Fruit fly (Drosophila melanogaster) whole organism, prepupa: Measurements from ENCODE around the gene CG11619.
A peak's percentile ranks its signal among the peaks of the same experiment; 100 is the strongest.

Experiments used
- Blimp-1 ChIP-seq: fragments of 200-800 bp; sonication (Bioruptor generic); optimal IDR thresholded peaks from 3 replicates; lab custom pipeline; 2017; ENCODE audit warnings: missing biosample characterization, missing genetic modification characterization, mild to moderate bottlenecking, moderate library complexity, missing genetic modification reagents
- CG10669 ChIP-seq: fragments of 200-800 bp; sonication (Bioruptor generic); optimal IDR thresholded peaks from 3 replicates; lab custom pipeline; 2018; ENCODE audit warnings: missing biosample characterization, mild to moderate bottlenecking, missing genetic modification characterization, moderate library complexity
- CG11294 ChIP-seq: fragments of 200-800 bp; sonication (Bioruptor generic); IDR thresholded peaks from 2 replicates; pipeline ENCODE4 v1.3.6; 2022; ENCODE audit warnings: missing biosample characterization, missing genetic modification characterization
- CG11762 ChIP-seq: fragments of 200-800 bp; sonication (Bioruptor generic); optimal IDR thresholded peaks from 3 replicates; lab custom pipeline; 2016; ENCODE audit warnings: missing biosample characterization, missing genetic modification characterization; ENCODE audit not compliant: insufficient read depth
- CG11902 ChIP-seq: fragments of 200-800 bp; sonication (Bioruptor generic); optimal IDR thresholded peaks from 3 replicates; lab custom pipeline; 2016; ENCODE audit warnings: missing biosample characterization, missing genetic modification characterization
- CG1621 ChIP-seq: fragments of 200-800 bp; sonication (Bioruptor generic); optimal IDR thresholded peaks from 3 replicates; lab custom pipeline; 2018; ENCODE audit warnings: missing biosample characterization, mild to moderate bottlenecking, missing genetic modification characterization
- CG31627 ChIP-seq: fragments of 200-800 bp; sonication (Bioruptor generic); optimal IDR thresholded peaks from 3 replicates; lab custom pipeline; 2016; ENCODE audit warnings: missing biosample characterization, missing genetic modification characterization
- CG32006 ChIP-seq: fragments of 200-800 bp; sonication (Bioruptor generic); optimal IDR thresholded peaks from 3 replicates; lab custom pipeline; 2017; ENCODE audit warnings: missing biosample characterization, mild to moderate bottlenecking, missing genetic modification characterization
- CG3919 ChIP-seq: fragments of 200-800 bp; sonication (Bioruptor generic); optimal IDR thresholded peaks from 3 replicates; lab custom pipeline; 2016; ENCODE audit warnings: missing biosample characterization, missing genetic modification characterization
- CG6163 ChIP-seq: fragments of 200-800 bp; sonication (Bioruptor generic); IDR thresholded peaks from 3 replicates; pipeline ENCODE4 v1.3.6; 2022; ENCODE audit warnings: missing biosample characterization, missing genetic modification characterization
- CG6792 ChIP-seq: fragments of 200-800 bp; sonication (Bioruptor generic); optimal IDR thresholded peaks from 3 replicates; lab custom pipeline; 2016; ENCODE audit warnings: missing biosample characterization, missing genetic modification characterization
- CG6808 ChIP-seq: fragments of 200-800 bp; sonication (Bioruptor generic); optimal IDR thresholded peaks from 3 replicates; lab custom pipeline; 2017; ENCODE audit warnings: missing biosample characterization, missing genetic modification characterization, mild to moderate bottlenecking, moderate library complexity, missing genetic modification reagents
- CG6854 ChIP-seq: fragments of 200-800 bp; sonication (Bioruptor generic); optimal IDR thresholded peaks from 2 replicates; lab custom pipeline; 2017; ENCODE audit warnings: missing biosample characterization, mild to moderate bottlenecking, missing genetic modification characterization
- CG8119 ChIP-seq: fragments of 200-800 bp; sonication (Bioruptor generic); IDR thresholded peaks from 3 replicates; pipeline ENCODE4 v1.3.6; 2022; ENCODE audit warnings: missing biosample characterization, missing genetic modification characterization
- CG8632 ChIP-seq: fragments of 200-800 bp; sonication (Bioruptor generic); optimal IDR thresholded peaks from 3 replicates; lab custom pipeline; 2016; ENCODE audit warnings: missing biosample characterization, missing genetic modification characterization
- CG9139 ChIP-seq: fragments of 200-800 bp; sonication (Bioruptor generic); optimal IDR thresholded peaks from 3 replicates; lab custom pipeline; 2017; ENCODE audit warnings: missing biosample characterization, mild to moderate bottlenecking, missing genetic modification characterization
- Eip75B ChIP-seq: fragments of 200-800 bp; sonication (Bioruptor generic); optimal IDR thresholded peaks from 3 replicates; lab custom pipeline; 2016; ENCODE audit warnings: missing biosample characterization, missing genetic modification characterization
- Eip93F ChIP-seq: fragments of 200-800 bp; sonication (Bioruptor generic); optimal IDR thresholded peaks from 2 replicates; lab custom pipeline; 2016; ENCODE audit warnings: missing biosample characterization, mild to moderate bottlenecking, missing genetic modification characterization
- Ets96B ChIP-seq: fragments of 200-800 bp; optimal IDR thresholded peaks from 2 replicates; lab custom pipeline; 2019; ENCODE audit warnings: missing biosample characterization, mild to moderate bottlenecking, missing genetic modification characterization, moderate library complexity
- Hr38 ChIP-seq: sonication (Bioruptor generic); optimal IDR thresholded peaks from 2 replicates; lab custom pipeline; 2016; ENCODE audit warnings: missing biosample characterization, missing genetic modification characterization
- Hr4 ChIP-seq: fragments of 200-800 bp; sonication (Bioruptor generic); optimal IDR thresholded peaks from 3 replicates; lab custom pipeline; 2016; ENCODE audit warnings: missing biosample characterization, missing genetic modification characterization
- Met ChIP-seq: fragments of 200-800 bp; sonication (Bioruptor generic); optimal IDR thresholded peaks from 3 replicates; lab custom pipeline; 2016; ENCODE audit warnings: missing biosample characterization, missing genetic modification characterization
- OdsH ChIP-seq: fragments of 200-800 bp; sonication (Bioruptor generic); optimal IDR thresholded peaks from 3 replicates; lab custom pipeline; 2016; ENCODE audit warnings: missing biosample characterization, missing genetic modification characterization
- Smox ChIP-seq: fragments of 200-800 bp; sonication (Bioruptor generic); optimal IDR thresholded peaks from 3 replicates; lab custom pipeline; 2016; ENCODE audit warnings: missing biosample characterization, missing genetic modification characterization
- Sox102F ChIP-seq: fragments of 200-800 bp; sonication (Bioruptor generic); optimal IDR thresholded peaks from 2 replicates; lab custom pipeline; 2016; ENCODE audit warnings: missing biosample characterization, mild to moderate bottlenecking, missing genetic modification characterization
- Sox14 ChIP-seq: fragments of 200-800 bp; sonication (Bioruptor generic); optimal IDR thresholded peaks from 3 replicates; lab custom pipeline; 2016; ENCODE audit warnings: missing biosample characterization, missing genetic modification characterization
- Sox15 ChIP-seq: fragments of 200-800 bp; sonication (Bioruptor generic); optimal IDR thresholded peaks from 3 replicates; lab custom pipeline; 2016; ENCODE audit warnings: missing biosample characterization, missing genetic modification characterization
- achi ChIP-seq: fragments of 200-800 bp; sonication (Bioruptor generic); optimal IDR thresholded peaks from 3 replicates; lab custom pipeline; 2016; ENCODE audit warnings: missing biosample characterization, missing genetic modification characterization
- acj6 ChIP-seq: fragments of 200-800 bp; sonication (Bioruptor generic); optimal IDR thresholded peaks from 3 replicates; lab custom pipeline; 2016; ENCODE audit warnings: missing biosample characterization, missing genetic modification characterization
- cyc ChIP-seq: fragments of 200-800 bp; sonication (Bioruptor generic); optimal IDR thresholded peaks from 3 replicates; lab custom pipeline; 2016; ENCODE audit warnings: missing biosample characterization, missing genetic modification characterization
- dsx ChIP-seq: fragments of 200-800 bp; optimal IDR thresholded peaks from 3 replicates; lab custom pipeline; 2019; ENCODE audit warnings: missing biosample characterization, mild to moderate bottlenecking, missing genetic modification characterization, moderate library complexity; ENCODE audit not compliant: poor library complexity, severe bottlenecking
- eg ChIP-seq: fragments of 200-800 bp; sonication (Bioruptor generic); IDR thresholded peaks from 3 replicates; pipeline ENCODE4 v1.3.6; 2022; ENCODE audit warnings: missing biosample characterization, missing genetic modification characterization
- fd59A ChIP-seq: fragments of 200-800 bp; sonication (Bioruptor generic); optimal IDR thresholded peaks from 2 replicates; lab custom pipeline; 2017; ENCODE audit warnings: missing biosample characterization, mild to moderate bottlenecking, missing genetic modification characterization, missing genetic modification reagents
- fkh ChIP-seq: fragments of 200-800 bp; sonication (Bioruptor generic); optimal IDR thresholded peaks from 3 replicates; lab custom pipeline; 2017; ENCODE audit warnings: missing biosample characterization, mild to moderate bottlenecking, missing genetic modification characterization, moderate library complexity
- net ChIP-seq: fragments of 200-800 bp; sonication (Bioruptor generic); optimal IDR thresholded peaks from 3 replicates; lab custom pipeline; 2016; ENCODE audit warnings: missing biosample characterization, missing genetic modification characterization
- pdm3 ChIP-seq: fragments of 200-800 bp; sonication (Bioruptor generic); optimal IDR thresholded peaks from 3 replicates; lab custom pipeline; 2016; ENCODE audit warnings: missing biosample characterization, missing genetic modification characterization
- salr ChIP-seq, 2 experiments: fragments of 200-800 bp; sonication (Bioruptor generic); optimal IDR thresholded peaks; 3 replicates each; lab custom pipeline; 2016 to 2018; ENCODE audit warnings: missing biosample characterization in 2 of 2, missing genetic modification characterization in 2 of 2, mild to moderate bottlenecking in 1 of 2
- ss ChIP-seq, 2 experiments: fragments of 200-800 bp; sonication (Bioruptor generic); optimal IDR thresholded peaks; 2 replicates in 1 of 2; 3 replicates in 1 of 2; lab custom pipeline; 2017 to 2018; ENCODE audit warnings: mild to moderate bottlenecking in 2 of 2, missing biosample characterization in 2 of 2, missing genetic modification characterization in 2 of 2, moderate library complexity in 1 of 2
- svp ChIP-seq: fragments of 200-800 bp; sonication (Bioruptor generic); peaks from one replicate; lab custom pipeline; 2016; ENCODE audit warnings: missing biosample characterization, missing genetic modification characterization
- topi ChIP-seq: fragments of 200-800 bp; sonication (Bioruptor generic); optimal IDR thresholded peaks from 3 replicates; lab custom pipeline; 2016; ENCODE audit warnings: missing biosample characterization, missing genetic modification characterization

CG11619 gene

DNA sequence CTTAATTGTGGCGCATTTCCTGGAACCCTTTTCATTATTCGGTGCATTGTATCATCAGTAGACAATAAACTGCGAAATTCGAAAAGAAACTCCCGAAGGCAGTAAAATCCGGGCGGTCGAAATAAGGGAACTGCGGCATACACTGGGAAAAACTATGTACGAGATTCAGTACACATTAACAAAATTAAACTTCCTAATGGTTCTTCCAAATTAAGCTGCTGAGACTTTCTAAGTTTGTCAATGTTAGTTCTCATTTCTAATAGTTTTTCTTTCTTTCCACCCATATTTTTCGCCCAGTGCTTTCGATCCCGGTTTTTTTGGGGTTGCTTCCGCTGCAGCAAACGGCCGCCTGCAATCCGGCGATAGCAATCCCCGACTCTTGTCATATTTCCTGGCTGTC lies 36.7 kb upstream of the CG11619 start (continued):
- peak; percentile 49 for TF ChIP-seq achi (GFP tag; lab: Kevin White, UChicago)
- TF ChIP-seq CG9139 (GFP tag; lab: Kevin White, UChicago): no peak
- TF ChIP-seq eg (GFP tag; lab: Robert Waterston, UW): peak; percentile 43; the same call in 1 of the 3 replicates
- no peak for TF ChIP-seq Hr38 (GFP tag; lab: Kevin White, UChicago)
- peak; percentile 66 for TF ChIP-seq Smox
- no peak for TF ChIP-seq salr (GFP tag; optimal IDR thresholded peaks at IDR 0.05; lab: Kevin White, UChicago)
- TF ChIP-seq Sox15 (GFP tag; lab: Kevin White, UChicago): peak; percentile 26
- TF ChIP-seq CG31627 (GFP tag; lab: Kevin White, UChicago): peak; percentile 76
- peak; percentile 85 for TF ChIP-seq svp (GFP tag; lab: Kevin White, UChicago)
- TF ChIP-seq Blimp-1 (GFP tag; lab: Kevin White, UChicago): peak; percentile 29
- no peak for TF ChIP-seq CG11294
- TF ChIP-seq Sox14 (GFP tag; lab: Kevin White, UChicago): peak; percentile 46
- peak; percentile 73 for TF ChIP-seq Met (GFP tag; lab: Kevin White, UChicago)
- peak; percentile 40 for TF ChIP-seq Hr4 (GFP tag; lab: Kevin White, UChicago)
- TF ChIP-seq net (GFP tag; lab: Kevin White, UChicago): peak; percentile 8
- TF ChIP-seq fd59A (GFP tag; lab: Kevin White, UChicago): no peak

DNA sequence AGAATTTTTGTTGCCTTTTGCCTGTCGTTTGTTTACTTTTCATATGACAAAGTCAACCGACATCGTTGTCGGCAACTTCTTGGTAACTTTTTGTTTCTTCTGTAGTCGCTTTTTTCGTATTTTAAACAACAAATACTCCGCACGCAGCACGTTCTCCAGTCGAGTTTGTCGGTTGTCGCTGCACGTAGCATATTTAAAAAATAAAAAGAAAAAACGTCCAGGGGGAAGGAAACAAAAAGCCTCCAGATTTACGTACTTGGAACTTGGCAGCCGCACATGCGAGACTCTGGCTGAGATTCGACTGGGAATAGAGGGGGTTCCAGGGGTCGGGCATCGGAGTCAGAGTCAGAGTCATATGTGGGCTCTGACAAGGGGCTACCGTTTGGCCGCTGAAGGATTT lies 33.6 kb upstream of the CG11619 start:
- TF ChIP-seq topi (GFP tag; lab: Kevin White, UChicago): no peak
- 0 out of 3 replicates have a peak, but pooled peaks have one; percentile 13 for TF ChIP-seq CG8119
- peak; percentile 63 for TF ChIP-seq CG6854 (GFP tag; lab: Kevin White, UChicago)
- peak; percentile 36 for TF ChIP-seq CG6808 (GFP tag; lab: Kevin White, UChicago)
- TF ChIP-seq Sox102F (GFP tag; lab: Kevin White, UChicago): peak; percentile 14
- TF ChIP-seq CG3919: no peak
- peak; percentile 63 to 77 for TF ChIP-seq ss (GFP tag; optimal IDR thresholded peaks at IDR 0.05; lab: Kevin White, UChicago)
- peak; percentile 46 for TF ChIP-seq CG9139 (GFP tag; lab: Kevin White, UChicago)
- peak; percentile 20; the same call in 2 of the 3 replicates for TF ChIP-seq CG6163
- peak; percentile 38 for TF ChIP-seq dsx
- no peak for TF ChIP-seq Eip75B (GFP tag; lab: Kevin White, UChicago)

dm6 chr3L:19020467-19020866 lies 32.3 kb upstream of the CG11619 start:
- TF ChIP-seq CG6854 (GFP tag; lab: Kevin White, UChicago) (no peak), fkh (GFP tag; lab: Kevin White, UChicago) (peak; percentile 66), OdsH (GFP tag; lab: Kevin White, UChicago) (no peak), CG6163 (0 out of 3 replicates have a peak, but pooled peaks have one; percentile 32)

DNA sequence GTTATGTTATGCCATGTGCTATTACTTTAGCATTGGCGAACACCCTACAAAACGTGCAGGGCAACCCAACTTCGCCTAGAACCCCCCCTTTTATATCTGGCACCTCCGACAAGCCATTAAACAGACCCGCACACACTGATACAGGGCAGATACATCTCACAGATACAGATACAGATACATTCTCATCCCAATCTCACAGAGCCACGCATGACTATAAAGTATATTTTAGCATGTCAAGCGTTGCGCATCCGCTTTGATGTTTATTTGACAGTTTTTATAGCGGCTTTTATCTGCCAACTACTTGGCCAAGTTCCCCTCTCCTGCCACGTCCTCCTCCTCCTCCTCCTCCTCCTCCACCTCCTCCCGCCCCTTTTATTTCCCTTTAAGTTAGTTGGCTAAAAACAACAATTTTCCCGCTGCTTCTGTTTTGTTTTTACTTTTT lies 31.2 kb upstream of the CG11619 start:
- no peak for TF ChIP-seq CG11902 (GFP tag; lab: Kevin White, UChicago)
- no peak for TF ChIP-seq CG6792
- peak; percentile 72 for TF ChIP-seq fkh (GFP tag; lab: Kevin White, UChicago)
- peak in 1 of 2 experiments; percentile 37 for TF ChIP-seq ss (GFP tag; optimal IDR thresholded peaks at IDR 0.05; lab: Kevin White, UChicago)
- no peak for TF ChIP-seq achi (GFP tag; lab: Kevin White, UChicago)

DNA sequence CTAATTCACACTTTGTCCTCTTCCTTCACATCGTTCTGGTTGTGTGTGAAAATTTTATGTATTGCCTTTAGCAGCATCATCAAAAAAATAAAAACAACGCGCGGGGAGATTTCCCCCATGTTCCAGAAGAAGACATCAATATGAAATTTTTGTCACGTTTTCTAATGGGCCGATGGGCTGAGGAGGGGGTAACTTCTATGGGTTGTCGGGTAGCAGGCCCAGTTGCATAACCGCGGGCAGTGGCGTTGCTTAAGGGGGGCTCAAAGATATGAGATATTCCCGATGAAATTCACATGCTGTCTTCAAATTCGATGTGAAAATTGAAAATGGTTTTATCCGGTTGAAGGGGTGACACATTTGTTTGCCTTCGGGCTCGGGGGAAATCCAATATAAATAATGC lies 30.3 kb upstream of the CG11619 start:
- TF ChIP-seq CG8119 (no peak), acj6 (GFP tag; lab: Kevin White, UChicago) (no peak), fkh (GFP tag; lab: Kevin White, UChicago) (peak; percentile 48), Hr4 (GFP tag; lab: Kevin White, UChicago) (no peak)
- TF ChIP-seq, all 60 proteins: peak for 1

- TF ChIP-seq CG10669 (GFP tag; lab: Kevin White, UChicago): no peak
- no peak for TF ChIP-seq cyc (GFP tag; lab: Kevin White, UChicago)
- TF ChIP-seq acj6 (GFP tag; lab: Kevin White, UChicago): no peak
- TF ChIP-seq svp (GFP tag; lab: Kevin White, UChicago): no peak
- TF ChIP-seq CG11762 (GFP tag; lab: Kevin White, UChicago): no peak
- TF ChIP-seq CG6854 (GFP tag; lab: Kevin White, UChicago): no peak
- TF ChIP-seq Ets96B (tag; lab: Kevin White, UChicago): no peak
- no peak for TF ChIP-seq Sox15 (GFP tag; lab: Kevin White, UChicago)
- no peak for TF ChIP-seq Eip93F (GFP tag; lab: Kevin White, UChicago)
- no peak for TF ChIP-seq CG1621 (tag; lab: Kevin White, UChicago)
- TF ChIP-seq CG8632 (GFP tag; lab: Kevin White, UChicago): no peak
- TF ChIP-seq fd59A (GFP tag; lab: Kevin White, UChicago): no peak
- no peak for TF ChIP-seq Blimp-1 (GFP tag; lab: Kevin White, UChicago)
- TF ChIP-seq CG32006 (GFP tag; lab: Kevin White, UChicago): no peak
- TF ChIP-seq pdm3 (GFP tag; lab: Kevin White, UChicago): no peak
- TF ChIP-seq, all 60 proteins: peak for 0
Observed at dm6 chr3L:19016805-19017161, 28.7 kb upstream of the CG11619 start.
